Fruit fly (Drosophila melanogaster): Measurements from ENCODE around the gene mtm.

Gene mtm

DNA sequence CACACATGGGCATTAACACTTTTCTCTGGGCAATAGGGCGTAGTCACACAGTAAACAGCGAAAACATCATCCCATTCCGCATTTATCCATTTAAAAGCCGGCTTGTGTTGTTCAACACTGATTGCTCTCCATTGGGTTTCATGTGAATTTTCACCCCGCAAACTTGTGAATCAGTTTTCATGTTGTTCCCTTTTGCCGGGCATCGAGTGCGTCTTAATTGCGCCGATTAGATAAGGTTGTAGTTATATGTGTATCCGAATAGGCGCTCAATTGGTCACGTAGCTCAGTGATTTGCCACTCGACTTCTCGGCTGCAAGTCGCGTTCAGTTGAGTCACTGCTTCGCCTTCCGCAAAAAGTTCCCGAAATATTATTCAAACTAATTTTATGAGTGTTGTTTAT, 49.9 kb downstream of the mtm start (continued):
- TF ChIP-seq Gsc (GFP tag; IDR thresholded peaks at IDR 0.05) (no peak), CG34224 (GFP tag; IDR thresholded peaks at IDR 0.05; ENCODE audit: partially characterized antibody) (no peak), pnt (GFP tag; optimal IDR thresholded peaks at IDR 0.05) (no peak), CG6854 (GFP tag; optimal IDR thresholded peaks at IDR 0.05) (no peak), bbx (GFP tag; IDR thresholded peaks at IDR 0.05; ENCODE audit: partially characterized antibody) (no peak), Asciz (GFP tag; optimal IDR thresholded peaks at IDR 0.05) (no peak), pros (GFP tag; optimal IDR thresholded peaks at IDR 0.05) (peak; percentile 1), Dfd (GFP tag; optimal IDR thresholded peaks at IDR 0.05) (no peak), CG4820 (GFP tag; optimal IDR thresholded peaks at IDR 0.05) (no peak), gcm (GFP tag; optimal IDR thresholded peaks at IDR 0.05) (no peak), Fer1 (GFP tag; optimal IDR thresholded peaks at IDR 0.05) (no peak), MBD-R2 (GFP tag; IDR thresholded peaks at IDR 0.05) (no peak), CG9437 (GFP tag; optimal IDR thresholded peaks at IDR 0.05) (no peak), CG3726 (GFP tag; IDR thresholded peaks at IDR 0.05) (no peak), da (GFP tag; optimal IDR thresholded peaks at IDR 0.05) (no peak), CG7839 (tag; optimal IDR thresholded peaks at IDR 0.05) (no peak), row (GFP tag; IDR thresholded peaks at IDR 0.05) (no peak), hkb (optimal IDR thresholded peaks at IDR 0.05) (no peak), hkb (GFP tag; IDR thresholded peaks at IDR 0.05) (no peak), Poxn (GFP tag; IDR thresholded peaks at IDR 0.05) (no peak), Med (GFP tag) (peak; percentile 51), corto (GFP tag; optimal IDR thresholded peaks at IDR 0.05) (no peak), CG10147 (GFP tag; optimal IDR thresholded peaks at IDR 0.05) (no peak), CG1602 (GFP tag; optimal IDR thresholded peaks at IDR 0.05) (no peak), run (tag; optimal IDR thresholded peaks at IDR 0.05) (no peak), psq (GFP tag; optimal IDR thresholded peaks at IDR 0.05) (no peak), CG10366 (GFP tag; IDR thresholded peaks at IDR 0.05) (no peak), stwl (tag; optimal IDR thresholded peaks at IDR 0.05) (peak; percentile 30), disco-r (GFP tag; optimal IDR thresholded peaks at IDR 0.05) (no peak), oc (tag; optimal IDR thresholded peaks at IDR 0.05) (no peak), CG30020 (tag; optimal IDR thresholded peaks at IDR 0.05) (no peak), CG6254 (GFP tag; optimal IDR thresholded peaks at IDR 0.05) (no peak), CG11696 (GFP tag; IDR thresholded peaks at IDR 0.05) (no peak), CG2678 (tag; optimal IDR thresholded peaks at IDR 0.05) (no peak), Chrac-16 (GFP tag; optimal IDR thresholded peaks at IDR 0.05) (no peak), sisA (GFP tag; IDR thresholded peaks at IDR 0.05) (no peak), Doc2 (GFP tag; IDR thresholded peaks at IDR 0.05) (no peak), zfh1 (GFP tag; IDR thresholded peaks at IDR 0.05) (no peak), vfl (GFP tag; optimal IDR thresholded peaks at IDR 0.05) (no peak), kay (GFP tag; optimal IDR thresholded peaks at IDR 0.05) (peak; percentile 28), gce (GFP tag; IDR thresholded peaks at IDR 0.05) (no peak), CG2116 (GFP tag; optimal IDR thresholded peaks at IDR 0.05) (no peak), hb (GFP tag; IDR thresholded peaks at IDR 0.05; ENCODE audit: partially characterized antibody) (no peak), pb (GFP tag; optimal IDR thresholded peaks at IDR 0.05) (no peak), cg (GFP tag; optimal IDR thresholded peaks at IDR 0.05) (peak; percentile 21), insv (GFP tag; optimal IDR thresholded peaks at IDR 0.05) (no peak), dmrt11E (tag; optimal IDR thresholded peaks at IDR 0.05) (no peak), CG32772 (GFP tag; IDR thresholded peaks at IDR 0.05) (no peak), CG11247 (GFP tag; IDR thresholded peaks at IDR 0.05) (no peak), luna (GFP tag; optimal IDR thresholded peaks at IDR 0.05) (no peak), CG13775 (GFP tag; optimal IDR thresholded peaks at IDR 0.05) (no peak), Mes4 (GFP tag; optimal IDR thresholded peaks at IDR 0.05) (no peak), CG1529 (GFP tag; optimal IDR thresholded peaks at IDR 0.05) (peak; percentile 86)

All from whole organism, embryonic.